Fruit fly (Drosophila melanogaster) whole organism, prepupa: ENCODE data around the gene ImpE1.

ENCODE experiments used
- CG6792 ChIP-seq: fragments of 200-800 bp; sonication (Bioruptor generic); optimal IDR thresholded peaks from 3 replicates; lab custom pipeline; 2016; ENCODE audit warnings: missing biosample characterization, missing genetic modification characterization
- CG8119 ChIP-seq: fragments of 200-800 bp; sonication (Bioruptor generic); IDR thresholded peaks from 3 replicates; pipeline ENCODE4 v1.3.6; 2022; ENCODE audit warnings: missing biosample characterization, missing genetic modification characterization

DNA sequence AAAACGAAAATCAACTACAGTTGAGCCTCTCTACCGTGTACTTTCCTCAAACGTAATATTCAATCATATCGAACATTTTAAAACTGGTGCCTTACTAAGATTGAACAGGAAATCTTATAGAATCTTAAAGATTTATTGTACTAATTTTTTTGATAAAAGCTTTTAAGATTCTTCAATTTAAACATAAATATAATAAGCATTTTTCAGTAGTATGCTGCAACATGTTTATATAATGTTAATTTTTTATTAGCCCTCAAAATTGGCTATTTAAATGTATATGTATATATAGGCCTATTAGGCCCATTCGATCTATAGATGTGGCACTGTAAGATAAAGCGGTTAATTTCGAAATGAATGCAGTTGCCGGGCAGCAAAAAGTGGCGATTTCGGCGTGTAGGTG lies 667 bp upstream of the ImpE1 start:
- no peak for TF ChIP-seq CG6792 (GFP tag; lab: Kevin White, UChicago)
- TF ChIP-seq CG8119 (GFP tag; lab: Robert Waterston, UW): no peak
